Fruit fly (Drosophila melanogaster) S2 (cell line): ENCODE results near the gene Eo.
A peak's percentile ranks its signal among the peaks of the same experiment; 100 is the strongest.

Source experiments
- CG8478 ChIP-seq: fragments of >200 bp; optimal IDR thresholded peaks from 2 replicates; lab custom pipeline; 2018
- CTCF ChIP-seq, 2 experiments: fragments of >200 bp; optimal IDR thresholded peaks; 2 replicates each; lab custom pipeline; 2018

dm6 chrX:14909658-14910378 lies 8.8 kb downstream of the Eo start, which contains the start of gene fiz:
- TF ChIP-seq CTCF (optimal IDR thresholded peaks at IDR 0.05; lab: Kevin White, UChicago) (peak; percentile 69 to 83), CG8478 (no peak)
